Fruit fly (Drosophila melanogaster) whole organism, embryonic: ENCODE results near the gene kdn.

Source experiments
- CG10209 ChIP-seq: fragments of 200-800 bp; sonication (Bioruptor generic); optimal IDR thresholded peaks from 3 replicates; lab custom pipeline; 2017; ENCODE audit warnings: missing biosample characterization, mild to moderate bottlenecking, missing genetic modification characterization, missing genetic modification reagents
- CG11085 ChIP-seq: fragments of 200-800 bp; sonication (Bioruptor generic); IDR thresholded peaks from 2 replicates; pipeline ENCODE4 v1.3.6; 2022; ENCODE audit warnings: missing biosample characterization, missing genetic modification characterization
- CG11560 ChIP-seq: fragments of 200-800 bp; sonication (Bioruptor generic); IDR thresholded peaks from 3 replicates; pipeline ENCODE4 v1.3.6; 2022; ENCODE audit warnings: missing biosample characterization, missing genetic modification characterization
- CG12659 ChIP-seq: fragments of 200-800 bp; sonication (Bioruptor generic); optimal IDR thresholded peaks from 3 replicates; lab custom pipeline; 2017; ENCODE audit warnings: mild to moderate bottlenecking, missing biosample characterization, missing genetic modification reagents, missing genetic modification characterization
- CG13287 ChIP-seq: fragments of 200-800 bp; sonication (Bioruptor generic); IDR thresholded peaks from 2 replicates; pipeline ENCODE4 v1.3.6; 2022; ENCODE audit warnings: missing biosample characterization, missing genetic modification characterization; ENCODE audit not compliant: partially characterized antibody
- CG13624 ChIP-seq: fragments of 200-800 bp; sonication (Bioruptor generic); optimal IDR thresholded peaks from 2 replicates; lab custom pipeline; 2016; ENCODE audit warnings: missing biosample characterization, missing genetic modification characterization
- CG14441 ChIP-seq: fragments of 200-800 bp; sonication (Bioruptor generic); IDR thresholded peaks from 2 replicates; pipeline ENCODE4 v1.3.6; 2022; ENCODE audit warnings: missing biosample characterization, missing genetic modification characterization
- CG17359 ChIP-seq: fragments of 200-800 bp; sonication (Bioruptor generic); optimal IDR thresholded peaks from 3 replicates; lab custom pipeline; 2018; ENCODE audit warnings: missing biosample characterization, mild to moderate bottlenecking, missing genetic modification characterization, moderate library complexity
- CG17829 ChIP-seq: fragments of 200-800 bp; optimal IDR thresholded peaks from 2 replicates; lab custom pipeline; 2019; ENCODE audit warnings: missing biosample characterization, mild to moderate bottlenecking, missing genetic modification characterization, moderate library complexity
- CG18764 ChIP-seq: fragments of 200-800 bp; sonication (Bioruptor generic); optimal IDR thresholded peaks from 3 replicates; lab custom pipeline; 2016; ENCODE audit warnings: missing biosample characterization, missing genetic modification characterization
- CG2202 ChIP-seq: fragments of 200-800 bp; sonication (Bioruptor generic); optimal IDR thresholded peaks from 2 replicates; lab custom pipeline; 2018; ENCODE audit warnings: missing biosample characterization, mild to moderate bottlenecking, missing genetic modification characterization
- CG31365 ChIP-seq: fragments of 200-800 bp; sonication (Bioruptor generic); optimal IDR thresholded peaks from 2 replicates; lab custom pipeline; 2018; ENCODE audit warnings: missing biosample characterization, mild to moderate bottlenecking, missing genetic modification characterization
- CG34422 ChIP-seq: fragments of 200-800 bp; sonication (Bioruptor generic); IDR thresholded peaks from 3 replicates; pipeline ENCODE4 v1.3.6; 2022; ENCODE audit warnings: missing biosample characterization, missing genetic modification characterization
- CG43689 ChIP-seq: fragments of 200-800 bp; sonication (Bioruptor generic); IDR thresholded peaks from 2 replicates; pipeline ENCODE4 v1.3.6; 2022; ENCODE audit warnings: missing biosample characterization, missing genetic modification characterization
- CG4617 ChIP-seq: fragments of 200-800 bp; sonication (Bioruptor generic); optimal IDR thresholded peaks from 3 replicates; lab custom pipeline; 2016; ENCODE audit warnings: missing biosample characterization, missing genetic modification characterization, borderline replicate concordance
- CG4707 ChIP-seq: fragments of 200-800 bp; sonication (Bioruptor generic); optimal IDR thresholded peaks from 2 replicates; lab custom pipeline; 2018; ENCODE audit warnings: missing biosample characterization, mild to moderate bottlenecking, missing genetic modification characterization, moderate library complexity
- CG6175 ChIP-seq: fragments of 200-800 bp; sonication (Bioruptor generic); IDR thresholded peaks from 3 replicates; pipeline ENCODE4 v1.3.6; 2022; ENCODE audit warnings: missing biosample characterization, missing genetic modification characterization
- CG6689 ChIP-seq: fragments of 200-800 bp; sonication (Bioruptor generic); IDR thresholded peaks from 2 replicates; pipeline ENCODE4 v1.3.6; 2022; ENCODE audit warnings: missing biosample characterization, missing genetic modification characterization
- CG6854 ChIP-seq: fragments of 200-800 bp; sonication (Bioruptor generic); optimal IDR thresholded peaks from 3 replicates; lab custom pipeline; 2017; ENCODE audit warnings: missing biosample characterization, mild to moderate bottlenecking, missing genetic modification characterization
- CG7928 ChIP-seq: fragments of 200-800 bp; sonication (Bioruptor generic); optimal IDR thresholded peaks from 2 replicates; lab custom pipeline; 2017; ENCODE audit warnings: missing biosample characterization, mild to moderate bottlenecking, missing genetic modification characterization
- CG7987 ChIP-seq: fragments of 200-800 bp; sonication (Bioruptor generic); optimal IDR thresholded peaks from 2 replicates; lab custom pipeline; 2018; ENCODE audit warnings: missing biosample characterization, mild to moderate bottlenecking, missing genetic modification characterization, moderate library complexity
- CrebB ChIP-seq: fragments of 200-800 bp; sonication (Bioruptor generic); optimal IDR thresholded peaks from 3 replicates; lab custom pipeline; 2018; ENCODE audit warnings: missing biosample characterization, mild to moderate bottlenecking, missing genetic modification characterization
- D19A ChIP-seq: fragments of 200-800 bp; optimal IDR thresholded peaks from 3 replicates; lab custom pipeline; 2019; ENCODE audit warnings: missing biosample characterization, mild to moderate bottlenecking, missing genetic modification characterization, moderate library complexity
- Dp ChIP-seq: fragments of 200-800 bp; sonication (Bioruptor generic); optimal IDR thresholded peaks from 2 replicates; lab custom pipeline; 2018; ENCODE audit warnings: missing biosample characterization, mild to moderate bottlenecking, missing genetic modification characterization, moderate library complexity
- Ets65A ChIP-seq: fragments of 200-800 bp; sonication (Bioruptor generic); peaks from one replicate; lab custom pipeline; 2016; ENCODE audit warnings: missing biosample characterization, missing genetic modification characterization
- Jarid2 ChIP-seq: fragments of 200-800 bp; sonication (Bioruptor generic); optimal IDR thresholded peaks from 3 replicates; lab custom pipeline; 2017; ENCODE audit warnings: mild to moderate bottlenecking, missing biosample characterization, missing genetic modification reagents, missing genetic modification characterization
- Lhr ChIP-seq: fragments of 200-800 bp; sonication (Bioruptor generic); optimal IDR thresholded peaks from 3 replicates; lab custom pipeline; 2017; ENCODE audit warnings: mild to moderate bottlenecking, missing biosample characterization, missing genetic modification reagents, missing genetic modification characterization
- MTF-1 ChIP-seq: fragments of 200-800 bp; sonication (Bioruptor generic); optimal IDR thresholded peaks from 2 replicates; lab custom pipeline; 2018; ENCODE audit warnings: missing biosample characterization, mild to moderate bottlenecking, missing genetic modification characterization, borderline replicate concordance
- Mes4 ChIP-seq: fragments of 200-800 bp; sonication (Bioruptor generic); optimal IDR thresholded peaks from 2 replicates; lab custom pipeline; 2016; ENCODE audit warnings: missing biosample characterization, missing genetic modification characterization
- NFAT ChIP-seq: fragments of 200-800 bp; sonication (Bioruptor generic); IDR thresholded peaks from 2 replicates; pipeline ENCODE4 v1.3.6; 2022; ENCODE audit warnings: missing biosample characterization, missing genetic modification characterization
- Opbp ChIP-seq: fragments of 200-800 bp; sonication (Bioruptor generic); IDR thresholded peaks from 3 replicates; pipeline ENCODE4 v1.3.6; 2022; ENCODE audit warnings: missing biosample characterization, missing genetic modification characterization; ENCODE audit not compliant: partially characterized antibody
- Scr ChIP-seq: fragments of 200-800 bp; sonication (Bioruptor generic); IDR thresholded peaks from 2 replicates; pipeline ENCODE4 v1.3.6; 2022; ENCODE audit warnings: missing biosample characterization, missing genetic modification characterization; ENCODE audit not compliant: partially characterized antibody
- Spps ChIP-seq: fragments of 200-800 bp; sonication (Bioruptor generic); optimal IDR thresholded peaks from 2 replicates; lab custom pipeline; 2018; ENCODE audit warnings: missing biosample characterization, mild to moderate bottlenecking, missing genetic modification characterization
- YL-1 ChIP-seq: fragments of 200-800 bp; sonication (Bioruptor generic); optimal IDR thresholded peaks from 3 replicates; lab custom pipeline; 2017; ENCODE audit warnings: missing biosample characterization, mild to moderate bottlenecking, missing genetic modification characterization
- abd-A ChIP-seq: fragments of 200-800 bp; sonication (Bioruptor generic); optimal IDR thresholded peaks from 3 replicates; lab custom pipeline; 2019; ENCODE audit warnings: missing biosample characterization, mild to moderate bottlenecking, missing genetic modification characterization, moderate library complexity
- aop ChIP-seq: fragments of 200-800 bp; sonication (Bioruptor generic); IDR thresholded peaks from 2 replicates; pipeline ENCODE4 v1.3.6; 2022; ENCODE audit warnings: missing biosample characterization, missing genetic modification characterization
- btn ChIP-seq: fragments of 200-800 bp; sonication (Bioruptor generic); optimal IDR thresholded peaks from 2 replicates; lab custom pipeline; 2016; ENCODE audit warnings: missing biosample characterization, missing genetic modification characterization
- chm ChIP-seq: fragments of 200-800 bp; sonication (Bioruptor generic); IDR thresholded peaks from 2 replicates; pipeline ENCODE4 v1.3.6; 2022; ENCODE audit warnings: missing biosample characterization, missing genetic modification characterization
- crc ChIP-seq: fragments of 200-800 bp; sonication (Bioruptor generic); optimal IDR thresholded peaks from 2 replicates; lab custom pipeline; 2016; ENCODE audit warnings: missing biosample characterization, missing genetic modification characterization
- dpn ChIP-seq, 2 experiments: fragments of 200-800 bp; sonication (Bioruptor generic); optimal IDR thresholded peaks; 3 replicates each; lab custom pipeline; 2016; ENCODE audit warnings: missing biosample characterization in 2 of 2, missing genetic modification characterization in 2 of 2
- dysf ChIP-seq: fragments of 200-800 bp; sonication (Bioruptor generic); IDR thresholded peaks from 3 replicates; pipeline ENCODE4 v1.3.6; 2022; ENCODE audit warnings: missing biosample characterization, missing genetic modification characterization
- fd3F ChIP-seq: fragments of 200-800 bp; sonication (Bioruptor generic); optimal IDR thresholded peaks from 2 replicates; lab custom pipeline; 2018; ENCODE audit warnings: missing biosample characterization, mild to moderate bottlenecking, missing genetic modification characterization, moderate library complexity
- gcm2 ChIP-seq: fragments of 200-800 bp; sonication (Bioruptor generic); optimal IDR thresholded peaks from 2 replicates; lab custom pipeline; 2016; ENCODE audit warnings: missing biosample characterization, missing genetic modification characterization
- grau ChIP-seq: fragments of 200-800 bp; optimal IDR thresholded peaks from 3 replicates; lab custom pipeline; 2019; ENCODE audit warnings: missing biosample characterization, mild to moderate bottlenecking, missing genetic modification characterization, moderate library complexity
- gro ChIP-seq: fragments of 200-800 bp; sonication (Bioruptor generic); optimal IDR thresholded peaks from 2 replicates; lab custom pipeline; 2016; ENCODE audit warnings: missing biosample characterization, missing genetic modification characterization
- h ChIP-seq: fragments of >200 bp; optimal IDR thresholded peaks from 2 replicates; lab custom pipeline; 2017
- knrl ChIP-seq: fragments of 200-800 bp; sonication (Bioruptor generic); IDR thresholded peaks from 3 replicates; pipeline ENCODE4 v1.3.6; 2022; ENCODE audit warnings: missing biosample characterization, missing genetic modification characterization; ENCODE audit not compliant: partially characterized antibody
- lilli ChIP-seq: fragments of 200-800 bp; sonication (Bioruptor generic); optimal IDR thresholded peaks from 3 replicates; lab custom pipeline; 2016; ENCODE audit warnings: missing biosample characterization, missing genetic modification characterization
- ranshi ChIP-seq: fragments of 200-800 bp; sonication (Bioruptor generic); IDR thresholded peaks from 2 replicates; pipeline ENCODE4 v1.3.6; 2022; ENCODE audit warnings: missing biosample characterization, missing genetic modification characterization
- ro ChIP-seq: fragments of 200-800 bp; sonication (Bioruptor generic); IDR thresholded peaks from 2 replicates; pipeline ENCODE4 v1.3.6; 2022; ENCODE audit warnings: missing biosample characterization, missing genetic modification characterization
- sug ChIP-seq: fragments of 200-800 bp; optimal IDR thresholded peaks from 2 replicates; lab custom pipeline; 2019; ENCODE audit warnings: missing biosample characterization, mild to moderate bottlenecking, missing genetic modification characterization, moderate library complexity
- yki ChIP-seq: fragments of >200 bp; optimal IDR thresholded peaks from 3 replicates; lab custom pipeline; 2018

Gene kdn

DNA sequence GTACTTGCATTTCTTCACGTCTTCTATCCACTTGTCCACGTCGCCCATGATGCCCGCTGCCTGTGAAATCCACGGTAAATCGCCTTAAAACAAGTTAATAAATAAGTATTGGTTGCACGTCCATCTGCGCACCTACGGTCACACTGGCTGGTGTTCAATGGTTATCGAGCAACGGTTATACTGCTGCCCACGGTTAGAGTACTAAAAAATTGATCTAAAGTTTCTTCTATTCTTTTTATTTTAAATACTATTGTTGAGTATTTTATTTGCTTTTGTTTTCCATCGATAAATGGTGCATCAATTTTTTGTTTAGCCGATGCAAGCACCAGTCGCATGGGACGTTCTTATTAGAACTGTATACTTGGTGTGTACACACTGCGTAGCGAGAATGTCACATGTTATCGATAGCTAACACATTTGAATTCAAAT lies 22.4 kb downstream of the kdn start, which contains the start of gene PpV (continued):
- TF ChIP-seq gro (no peak), sug (tag; lab: Kevin White, UChicago) (peak; percentile 36), knrl (GFP tag; lab: Robert Waterston, UW) (peak; percentile 52; the same call in 1 of the 3 replicates), CG6854 (GFP tag; lab: Kevin White, UChicago) (no peak), YL-1 (GFP tag; lab: Kevin White, UChicago) (peak; percentile 44), ro (no peak), Opbp (GFP tag; lab: Robert Waterston, UW) (peak; percentile 72), CG4707 (GFP tag; lab: Kevin White, UChicago) (no peak), Jarid2 (GFP tag; lab: Kevin White, UChicago) (no peak), CG43689 (GFP tag; lab: Robert Waterston, UW) (no peak), Ets65A (GFP tag; lab: Kevin White, UChicago) (no peak), chm (GFP tag; lab: Robert Waterston, UW) (no peak), CG4617 (GFP tag; lab: Kevin White, UChicago) (peak; percentile 81), CG2202 (tag; lab: Kevin White, UChicago) (no peak), dysf (GFP tag; lab: Robert Waterston, UW) (no peak), ranshi (GFP tag; lab: Robert Waterston, UW) (no peak), CG11560 (tag; lab: Robert Waterston, UW) (peak; percentile 39; the same call in 1 of the 3 replicates), CG11085 (GFP tag; lab: Robert Waterston, UW) (no peak), gcm2 (GFP tag; lab: Kevin White, UChicago) (no peak), CG17359 (no peak), D19A (tag; lab: Kevin White, UChicago) (no peak), grau (tag; lab: Kevin White, UChicago) (peak; percentile 5), CG17829 (tag; lab: Kevin White, UChicago) (peak; percentile 30), h (lab: Kevin White, UChicago) (no peak), btn (GFP tag; lab: Kevin White, UChicago) (no peak), crc (GFP tag; lab: Kevin White, UChicago) (no peak), abd-A (tag; lab: Kevin White, UChicago) (peak; percentile 85), CG6175 (no peak), CG18764 (GFP tag; lab: Kevin White, UChicago) (no peak), dpn (GFP tag; optimal IDR thresholded peaks at IDR 0.05; lab: Kevin White, UChicago) (no peak), CG10209 (GFP tag; lab: Kevin White, UChicago) (no peak), NFAT (GFP tag; lab: Robert Waterston, UW) (no peak), MTF-1 (GFP tag; lab: Kevin White, UChicago) (no peak), CG7987 (GFP tag; lab: Kevin White, UChicago) (no peak), CG14441 (GFP tag; lab: Robert Waterston, UW) (no peak), CG12659 (GFP tag; lab: Kevin White, UChicago) (peak; percentile 66), lilli (GFP tag; lab: Kevin White, UChicago) (no peak), fd3F (GFP tag; lab: Kevin White, UChicago) (no peak), CG7928 (GFP tag; lab: Kevin White, UChicago) (no peak), CG13624 (no peak), CG6689 (GFP tag; lab: Robert Waterston, UW) (no peak), Lhr (peak; percentile 88), Scr (GFP tag; lab: Robert Waterston, UW) (peak; percentile 58), CG34422 (no peak), aop (GFP tag; lab: Robert Waterston, UW) (no peak), Dp (peak; percentile 97), Spps (no peak), CG31365 (tag; lab: Kevin White, UChicago) (no peak), yki (no peak), CrebB (no peak), CG13287 (GFP tag; lab: Robert Waterston, UW) (peak; percentile 58), Mes4 (GFP tag; lab: Kevin White, UChicago) (no peak)
